Worm (Caenorhabditis elegans) whole organism, L4 larva: Measurements from ENCODE around the gene nta-1.

ENCODE experiments used
- ZK546.5 ChIP-seq, 2 experiments: sonication (generic microtip); optimal IDR thresholded peaks; 2 replicates each; lab custom pipeline; 2017; ENCODE audit warnings: missing biosample characterization in 2 of 2, missing genetic modification characterization in 2 of 2
- aly-2 ChIP-seq: sonication (generic microtip); optimal IDR thresholded peaks from 2 replicates; lab custom pipeline; 2018; ENCODE audit warnings: missing biosample characterization, missing genetic modification characterization
- ceh-82 ChIP-seq: sonication (generic microtip); optimal IDR thresholded peaks from 2 replicates; lab custom pipeline; 2017; ENCODE audit warnings: missing biosample characterization, missing genetic modification characterization
- ces-1 ChIP-seq: fragments of 150-350 bp; sonication (generic microtip); optimal IDR thresholded peaks from 4 replicates; lab custom pipeline; 2014; ENCODE audit warnings: missing biosample characterization, missing genetic modification reagents, missing genetic modification characterization
- daf-19 ChIP-seq: fragments of 200-800 bp; sonication (Bioruptor generic); conservative IDR thresholded peaks from 2 replicates; pipeline ENCODE4 v1.3.6; 2022; ENCODE audit warnings: missing genetic modification characterization, missing compliant biosample characterization
- dve-1 ChIP-seq: sonication (generic microtip); optimal IDR thresholded peaks from 2 replicates; lab custom pipeline; 2017; ENCODE audit warnings: antibody characterized with exemption, mild to moderate bottlenecking, missing genetic modification characterization, missing compliant biosample characterization; ENCODE audit not compliant: insufficient read depth
- egl-27 ChIP-seq: sonication (generic microtip); optimal IDR thresholded peaks from 3 replicates; lab custom pipeline; 2017; ENCODE audit warnings: missing biosample characterization, missing genetic modification reagents, missing genetic modification characterization
- lin-13 ChIP-seq: fragments of 150-350 bp; optimal IDR thresholded peaks from 2 replicates; lab custom pipeline; 2014; ENCODE audit warnings: missing biosample characterization, missing genetic modification reagents, missing genetic modification characterization
- lin-39 ChIP-seq: fragments of 150-350 bp; optimal IDR thresholded peaks from 2 replicates; lab custom pipeline; 2014; ENCODE audit warnings: missing biosample characterization, missing genetic modification reagents, missing genetic modification characterization
- nhr-25 ChIP-seq: sonication (generic microtip); optimal IDR thresholded peaks from 2 replicates; lab custom pipeline; 2017; ENCODE audit warnings: missing genetic modification characterization, mild to moderate bottlenecking, missing compliant biosample characterization, antibody characterized with exemption, moderate library complexity, borderline replicate concordance; ENCODE audit not compliant: insufficient read depth
- snpc-4 ChIP-seq: fragments of 150-350 bp; optimal IDR thresholded peaks from 2 replicates; lab custom pipeline; 2014; ENCODE audit warnings: missing biosample characterization, missing genetic modification characterization
- unc-62 ChIP-seq, 3 experiments: fragments of 150-350 bp in 1 of 3; sonication (generic microtip); optimal IDR thresholded peaks in 2 of 3; peaks in 1 of 3; 1 replicate in 1 of 3; 2 replicates in 2 of 3; lab custom pipeline; 2014 to 2017; ENCODE audit warnings: missing biosample characterization in 3 of 3, missing genetic modification characterization in 3 of 3, missing genetic modification reagents in 3 of 3, missing genotype in 1 of 3

DNA sequence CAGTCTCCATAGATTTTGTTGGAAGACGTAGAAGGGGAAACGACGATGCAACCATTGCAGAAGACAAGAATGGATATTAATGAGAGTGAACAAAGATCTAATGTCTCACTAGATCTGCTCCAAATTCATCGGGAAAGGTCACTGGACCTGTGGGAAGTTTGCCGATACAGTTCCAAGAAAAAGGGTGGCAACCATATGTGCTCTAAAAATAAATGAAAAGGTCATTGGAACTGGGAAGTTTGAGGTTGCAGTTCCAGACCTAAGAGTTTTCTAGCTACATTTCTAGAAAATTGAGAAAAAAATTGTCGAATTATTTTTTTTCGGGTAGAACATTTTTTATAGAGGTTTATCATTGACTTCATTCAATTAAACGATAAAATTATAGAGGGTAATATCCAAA is 3.8 kb upstream of the nta-1 start, which contains the start of gene fbxb-92:
- no peak for TF ChIP-seq daf-19 (GFP tag; lab: Robert Waterston, UW)
- no peak for TF ChIP-seq dve-1 (tag; lab: Kevin White, UChicago)
- TF ChIP-seq lin-39: no peak
- no peak for TF ChIP-seq nhr-25
- TF ChIP-seq ces-1: no peak
- no peak for TF ChIP-seq unc-62 (GFP tag; optimal IDR thresholded peaks at IDR 0.05 in 1 of 2; lab: Kevin White, UChicago)
- no peak for TF ChIP-seq unc-62 (tag; optimal IDR thresholded peaks at IDR 0.05; lab: Kevin White, UChicago)
- no peak for TF ChIP-seq lin-13 (GFP tag; lab: Kevin White, UChicago)
- TF ChIP-seq ZK546.5 (tag; optimal IDR thresholded peaks at IDR 0.05; lab: Kevin White, UChicago): no peak
- TF ChIP-seq egl-27 (tag; lab: Kevin White, UChicago): no peak
- no peak for TF ChIP-seq snpc-4 (tag; lab: Kevin White, UChicago)
- TF ChIP-seq ceh-82 (tag; lab: Kevin White, UChicago): no peak
- TF ChIP-seq aly-2: no peak
